Fruit fly (Drosophila melanogaster) whole organism, pupa: Measurements from ENCODE around the gene CREG.

ENCODE experiments used
- CG10348 ChIP-seq: fragments of 200-800 bp; sonication (Bioruptor generic); IDR thresholded peaks from 2 replicates; pipeline ENCODE4 v1.3.6; 2022; ENCODE audit warnings: missing biosample characterization, missing genetic modification characterization
- CG12605 ChIP-seq: fragments of 200-800 bp; sonication (Bioruptor generic); IDR thresholded peaks from 2 replicates; pipeline ENCODE4 v1.3.6; 2022; ENCODE audit warnings: missing biosample characterization, missing genetic modification characterization
- CG17806 ChIP-seq: fragments of 200-800 bp; sonication (Bioruptor generic); optimal IDR thresholded peaks from 2 replicates; lab custom pipeline; 2018; ENCODE audit warnings: missing biosample characterization, mild to moderate bottlenecking, missing genetic modification characterization, moderate library complexity
- CG9948 ChIP-seq: fragments of 200-800 bp; sonication (Bioruptor generic); optimal IDR thresholded peaks from 2 replicates; lab custom pipeline; 2018; ENCODE audit warnings: missing biosample characterization, mild to moderate bottlenecking, missing genetic modification characterization, moderate library complexity
- EcR ChIP-seq: fragments of 200-800 bp; sonication (Bioruptor generic); optimal IDR thresholded peaks from 3 replicates; lab custom pipeline; 2019; ENCODE audit warnings: missing biosample characterization, missing genetic modification characterization, mild to moderate bottlenecking, moderate library complexity, missing genetic modification reagents
- Ets98B ChIP-seq: fragments of 200-800 bp; sonication (Bioruptor generic); IDR thresholded peaks from 2 replicates; pipeline ENCODE4 v1.3.6; 2022; ENCODE audit warnings: missing biosample characterization, missing genetic modification characterization
- Pif1A ChIP-seq: fragments of 200-800 bp; sonication (Bioruptor generic); optimal IDR thresholded peaks from 3 replicates; lab custom pipeline; 2016; ENCODE audit warnings: missing biosample characterization, missing genetic modification characterization
- Pif1B ChIP-seq: fragments of 200-800 bp; sonication (Bioruptor generic); optimal IDR thresholded peaks from 3 replicates; lab custom pipeline; 2016; ENCODE audit warnings: missing biosample characterization, missing genetic modification characterization
- fd96Ca ChIP-seq: fragments of 200-800 bp; sonication (Bioruptor generic); IDR thresholded peaks from 3 replicates; pipeline ENCODE4 v1.3.6; 2022; ENCODE audit warnings: missing biosample characterization, missing genetic modification characterization
- gl ChIP-seq: fragments of 200-800 bp; sonication (Bioruptor generic); optimal IDR thresholded peaks from 2 replicates; lab custom pipeline; 2018; ENCODE audit warnings: missing biosample characterization, mild to moderate bottlenecking, missing genetic modification characterization
- rn ChIP-seq: fragments of 200-800 bp; sonication (Bioruptor generic); IDR thresholded peaks from 2 replicates; pipeline ENCODE4 v1.3.6; 2022; ENCODE audit warnings: missing biosample characterization, missing genetic modification characterization

DNA sequence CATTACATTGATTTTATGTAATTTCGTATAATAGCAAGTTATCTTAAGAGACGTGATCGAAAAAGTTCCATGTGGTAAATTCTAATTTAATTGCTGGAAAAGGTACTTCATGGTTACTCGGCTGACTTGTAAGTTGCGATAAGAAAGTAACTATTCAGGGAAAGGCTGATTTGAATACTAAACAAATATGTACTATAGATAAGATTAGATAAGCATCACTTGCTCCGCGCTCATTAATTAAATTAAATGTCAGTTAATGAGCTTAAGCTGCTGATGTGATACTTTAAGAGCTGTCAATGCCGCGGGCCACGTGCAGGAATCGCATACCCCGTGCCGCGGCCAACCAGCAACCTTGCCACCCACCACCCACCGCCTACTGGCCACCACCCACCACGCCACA, 5.7 kb upstream of the CREG start:
- no peak for TF ChIP-seq Pif1B (GFP tag; lab: Kevin White, UChicago)
- TF ChIP-seq EcR (GFP tag; lab: Kevin White, UChicago) = no peak
- no peak for TF ChIP-seq Ets98B (GFP tag; lab: Robert Waterston, UW)
- no peak for TF ChIP-seq Pif1A
- TF ChIP-seq CG17806 (tag; lab: Kevin White, UChicago) = no peak
- TF ChIP-seq CG10348 (GFP tag; lab: Robert Waterston, UW) = no peak
- TF ChIP-seq rn (GFP tag; lab: Robert Waterston, UW) = no peak
- no peak for TF ChIP-seq CG12605 (GFP tag; lab: Robert Waterston, UW)
- no peak for TF ChIP-seq fd96Ca
- no peak for TF ChIP-seq CG9948 (tag; lab: Kevin White, UChicago)
- TF ChIP-seq gl (tag; lab: Kevin White, UChicago) = no peak
